Fruit fly (Drosophila melanogaster) whole organism, embryonic: ENCODE measurements around the gene Cpr76Bc.
A peak's percentile ranks its signal among the peaks of the same experiment; 100 is the strongest.

Source experiments
- Adf1 ChIP-seq: fragments of 200-800 bp; sonication (Bioruptor generic); IDR thresholded peaks from 2 replicates; pipeline ENCODE4 v1.3.6; 2022; ENCODE audit warnings: missing biosample characterization, missing genetic modification characterization
- Antp ChIP-seq: fragments of 200-800 bp; sonication (Bioruptor generic); optimal IDR thresholded peaks from 3 replicates; lab custom pipeline; 2016; ENCODE audit warnings: missing biosample characterization, missing genetic modification characterization
- CG10654 ChIP-seq: fragments of 200-800 bp; sonication (Bioruptor generic); optimal IDR thresholded peaks from 2 replicates; lab custom pipeline; 2016; ENCODE audit warnings: missing biosample characterization, missing genetic modification characterization
- CG10959 ChIP-seq: fragments of 200-800 bp; sonication (Bioruptor generic); IDR thresholded peaks from 2 replicates; pipeline ENCODE4 v1.3.6; 2022; ENCODE audit warnings: missing biosample characterization, missing genetic modification characterization
- CG11398 ChIP-seq: fragments of 200-800 bp; sonication (Bioruptor generic); optimal IDR thresholded peaks from 2 replicates; lab custom pipeline; 2016; ENCODE audit warnings: missing biosample characterization, missing genetic modification characterization
- CG12769 ChIP-seq: fragments of 200-800 bp; sonication (Bioruptor generic); optimal IDR thresholded peaks from 2 replicates; lab custom pipeline; 2019; ENCODE audit warnings: missing biosample characterization, mild to moderate bottlenecking, missing genetic modification characterization, moderate library complexity
- CG13894 ChIP-seq: fragments of 200-800 bp; sonication (Bioruptor generic); optimal IDR thresholded peaks from 3 replicates; lab custom pipeline; 2018; ENCODE audit warnings: missing biosample characterization, mild to moderate bottlenecking, missing genetic modification characterization, moderate library complexity
- CG14860 ChIP-seq: fragments of 200-800 bp; sonication (Bioruptor generic); IDR thresholded peaks from 3 replicates; pipeline ENCODE4 v1.3.6; 2022; ENCODE audit warnings: missing biosample characterization, missing genetic modification characterization; ENCODE audit not compliant: partially characterized antibody
- CG15479 ChIP-seq: fragments of 200-800 bp; sonication (Bioruptor generic); optimal IDR thresholded peaks from 3 replicates; lab custom pipeline; 2019; ENCODE audit warnings: missing biosample characterization, mild to moderate bottlenecking, missing genetic modification characterization, moderate library complexity
- CG16813 ChIP-seq: fragments of 200-800 bp; sonication (Bioruptor generic); IDR thresholded peaks from 3 replicates; pipeline ENCODE4 v1.3.6; 2022; ENCODE audit warnings: missing biosample characterization, missing genetic modification characterization; ENCODE audit not compliant: partially characterized antibody
- CG2199 ChIP-seq: fragments of 200-800 bp; sonication (Bioruptor generic); IDR thresholded peaks from 3 replicates; pipeline ENCODE4 v1.3.6; 2022; ENCODE audit warnings: missing biosample characterization, missing genetic modification characterization
- CG34224 ChIP-seq: fragments of 200-800 bp; sonication (Bioruptor generic); IDR thresholded peaks from 3 replicates; pipeline ENCODE4 v1.3.6; 2022; ENCODE audit warnings: missing biosample characterization, missing genetic modification characterization; ENCODE audit not compliant: partially characterized antibody
- CG3847 ChIP-seq: fragments of 200-800 bp; sonication (Bioruptor generic); IDR thresholded peaks from 2 replicates; pipeline ENCODE4 v1.3.6; 2022; ENCODE audit warnings: missing biosample characterization, missing genetic modification characterization
- CG42726 ChIP-seq: fragments of 200-800 bp; sonication (Bioruptor generic); IDR thresholded peaks from 2 replicates; pipeline ENCODE4 v1.3.6; 2022; ENCODE audit warnings: missing biosample characterization, missing genetic modification characterization; ENCODE audit not compliant: partially characterized antibody
- CG4328 ChIP-seq: fragments of 200-800 bp; sonication (Bioruptor generic); optimal IDR thresholded peaks from 3 replicates; lab custom pipeline; 2017; ENCODE audit warnings: missing biosample characterization, missing genetic modification reagents, missing genetic modification characterization
- CG6765 ChIP-seq: fragments of 200-800 bp; sonication (Bioruptor generic); optimal IDR thresholded peaks from 3 replicates; lab custom pipeline; 2017; ENCODE audit warnings: missing biosample characterization, mild to moderate bottlenecking, missing genetic modification characterization
- CG6791 ChIP-seq: fragments of 200-800 bp; sonication (Bioruptor generic); IDR thresholded peaks from 3 replicates; pipeline ENCODE4 v1.3.6; 2022; ENCODE audit warnings: missing biosample characterization, missing genetic modification characterization; ENCODE audit not compliant: partially characterized antibody
- CG9727 ChIP-seq: fragments of 200-800 bp; sonication (Bioruptor generic); optimal IDR thresholded peaks from 3 replicates; lab custom pipeline; 2017; ENCODE audit warnings: missing biosample characterization, mild to moderate bottlenecking, missing genetic modification characterization
- D ChIP-seq, 2 experiments: fragments of 200-800 bp in 1 of 2; fragments of >200 bp in 1 of 2; sonication (Bioruptor generic) in 1 of 2; optimal IDR thresholded peaks; 2 replicates in 1 of 2; 3 replicates in 1 of 2; lab custom pipeline; 2017; ENCODE audit warnings: mild to moderate bottlenecking in 1 of 2, missing biosample characterization in 1 of 2, missing genetic modification characterization in 1 of 2, missing genetic modification reagents in 1 of 2
- H2.0 ChIP-seq: fragments of 200-800 bp; sonication (Bioruptor generic); IDR thresholded peaks from 2 replicates; pipeline ENCODE4 v1.3.6; 2022; ENCODE audit warnings: missing biosample characterization, missing genetic modification characterization
- HLHmδ ChIP-seq: fragments of 200-800 bp; sonication (Bioruptor generic); optimal IDR thresholded peaks from 2 replicates; lab custom pipeline; 2018; ENCODE audit warnings: missing biosample characterization, mild to moderate bottlenecking, missing genetic modification characterization, moderate library complexity
- Jarid2 ChIP-seq: fragments of 200-800 bp; sonication (Bioruptor generic); optimal IDR thresholded peaks from 3 replicates; lab custom pipeline; 2017; ENCODE audit warnings: mild to moderate bottlenecking, missing biosample characterization, missing genetic modification reagents, missing genetic modification characterization
- MBD-R2 ChIP-seq: fragments of 200-800 bp; sonication (Bioruptor generic); IDR thresholded peaks from 2 replicates; pipeline ENCODE4 v1.3.6; 2022; ENCODE audit warnings: missing biosample characterization, missing genetic modification characterization
- Med ChIP-seq: fragments of 200-800 bp; sonication (Bioruptor generic); peaks from one replicate; lab custom pipeline; 2016; ENCODE audit warnings: missing biosample characterization, missing genetic modification characterization, mild to moderate bottlenecking, inconsistent platforms, moderate library complexity
- Myb ChIP-seq: fragments of 200-800 bp; sonication (Bioruptor generic); optimal IDR thresholded peaks from 2 replicates; lab custom pipeline; 2016; ENCODE audit warnings: missing biosample characterization, missing genetic modification characterization
- Rfx ChIP-seq: fragments of 200-800 bp; sonication (Bioruptor generic); IDR thresholded peaks from 2 replicates; pipeline ENCODE4 v1.3.6; 2022; ENCODE audit warnings: missing biosample characterization, missing genetic modification characterization
- Scr ChIP-seq: fragments of 200-800 bp; sonication (Bioruptor generic); IDR thresholded peaks from 2 replicates; pipeline ENCODE4 v1.3.6; 2022; ENCODE audit warnings: missing biosample characterization, missing genetic modification characterization; ENCODE audit not compliant: partially characterized antibody
- abd-A ChIP-seq: fragments of 200-800 bp; sonication (Bioruptor generic); optimal IDR thresholded peaks from 3 replicates; lab custom pipeline; 2019; ENCODE audit warnings: missing biosample characterization, mild to moderate bottlenecking, missing genetic modification characterization, moderate library complexity
- bcd ChIP-seq: fragments of 200-800 bp; sonication (Bioruptor generic); optimal IDR thresholded peaks from 2 replicates; lab custom pipeline; 2017; ENCODE audit warnings: missing biosample characterization, mild to moderate bottlenecking, missing genetic modification characterization
- cas ChIP-seq: fragments of 200-800 bp; sonication (Bioruptor generic); IDR thresholded peaks from 2 replicates; pipeline ENCODE4 v1.3.6; 2022; ENCODE audit warnings: missing biosample characterization, missing genetic modification characterization
- chinmo ChIP-seq: fragments of 200-800 bp; sonication (Bioruptor generic); IDR thresholded peaks from 4 replicates; pipeline ENCODE4 v1.3.6; 2022; ENCODE audit warnings: missing biosample characterization, missing genetic modification characterization; ENCODE audit not compliant: partially characterized antibody
- ci ChIP-seq: fragments of 200-800 bp; sonication (Bioruptor generic); IDR thresholded peaks from 3 replicates; pipeline ENCODE4 v1.3.6; 2022; ENCODE audit warnings: missing biosample characterization, missing genetic modification characterization
- crol ChIP-seq: fragments of 200-800 bp; sonication (Bioruptor generic); IDR thresholded peaks from 2 replicates; pipeline ENCODE4 v1.3.6; 2022; ENCODE audit warnings: missing biosample characterization, missing genetic modification characterization
- danr ChIP-seq: fragments of 200-800 bp; sonication (Bioruptor generic); IDR thresholded peaks from 2 replicates; pipeline ENCODE4 v1.3.6; 2022; ENCODE audit warnings: missing biosample characterization, missing genetic modification characterization
- dysf ChIP-seq: fragments of 200-800 bp; sonication (Bioruptor generic); IDR thresholded peaks from 3 replicates; pipeline ENCODE4 v1.3.6; 2022; ENCODE audit warnings: missing biosample characterization, missing genetic modification characterization
- ftz-f1 ChIP-seq: fragments of 200-800 bp; sonication (Bioruptor generic); optimal IDR thresholded peaks from 2 replicates; lab custom pipeline; 2016; ENCODE audit warnings: missing biosample characterization, missing genetic modification characterization
- kni ChIP-seq: fragments of 200-800 bp; sonication (Bioruptor generic); optimal IDR thresholded peaks from 3 replicates; lab custom pipeline; 2017; ENCODE audit warnings: mild to moderate bottlenecking, missing biosample characterization, missing genetic modification reagents, missing genetic modification characterization
- lab ChIP-seq: fragments of 200-800 bp; sonication (Bioruptor generic); optimal IDR thresholded peaks from 3 replicates; lab custom pipeline; 2017; ENCODE audit warnings: missing biosample characterization, missing genetic modification characterization, mild to moderate bottlenecking, moderate library complexity, missing genetic modification reagents
- maf-S ChIP-seq: fragments of 200-800 bp; sonication (Bioruptor generic); optimal IDR thresholded peaks from 2 replicates; lab custom pipeline; 2016; ENCODE audit warnings: missing biosample characterization, missing genetic modification characterization
- nerfin-1 ChIP-seq: fragments of 200-800 bp; sonication (Bioruptor generic); optimal IDR thresholded peaks from 3 replicates; lab custom pipeline; 2019; ENCODE audit warnings: missing biosample characterization, mild to moderate bottlenecking, missing genetic modification characterization, moderate library complexity
- oc ChIP-seq: fragments of 200-800 bp; sonication (Bioruptor generic); optimal IDR thresholded peaks from 2 replicates; lab custom pipeline; 2018; ENCODE audit warnings: missing biosample characterization, mild to moderate bottlenecking, missing genetic modification characterization, moderate library complexity
- onecut ChIP-seq: fragments of 200-800 bp; sonication (Bioruptor generic); IDR thresholded peaks from 2 replicates; pipeline ENCODE4 v1.3.6; 2022; ENCODE audit warnings: missing biosample characterization, missing genetic modification characterization
- sima ChIP-seq: fragments of 200-800 bp; sonication (Bioruptor generic); optimal IDR thresholded peaks from 2 replicates; lab custom pipeline; 2016; ENCODE audit warnings: missing biosample characterization, missing genetic modification characterization
- sna ChIP-seq: fragments of 200-800 bp; sonication (Bioruptor generic); IDR thresholded peaks from 2 replicates; pipeline ENCODE4 v1.3.6; 2022; ENCODE audit warnings: missing biosample characterization, missing genetic modification characterization; ENCODE audit not compliant: partially characterized antibody
- sug ChIP-seq: fragments of 200-800 bp; optimal IDR thresholded peaks from 2 replicates; lab custom pipeline; 2019; ENCODE audit warnings: missing biosample characterization, mild to moderate bottlenecking, missing genetic modification characterization, moderate library complexity
- tll ChIP-seq, 2 experiments: fragments of 200-800 bp in 1 of 2; fragments of >200 bp in 1 of 2; sonication (Bioruptor generic) in 1 of 2; optimal IDR thresholded peaks; 2 replicates each; lab custom pipeline; 2017 to 2019; ENCODE audit warnings: missing biosample characterization in 2 of 2, missing genetic modification characterization in 2 of 2, mild to moderate bottlenecking in 1 of 2, moderate library complexity in 1 of 2
- zf30C ChIP-seq: fragments of 200-800 bp; sonication (Bioruptor generic); optimal IDR thresholded peaks from 3 replicates; lab custom pipeline; 2018; ENCODE audit warnings: missing biosample characterization, mild to moderate bottlenecking, missing genetic modification characterization

Gene Cpr76Bc

dm6 chr3L:19562146-19562700 is 41.5 kb downstream of the Cpr76Bc start (continued):
- TF ChIP-seq CG14860 (GFP tag; lab: Robert Waterston, UW), result no peak
- TF ChIP-seq D (optimal IDR thresholded peaks at IDR 0.05; lab: Kevin White, UChicago), result peak; percentile 93
- TF ChIP-seq D (GFP tag; optimal IDR thresholded peaks at IDR 0.05; lab: Kevin White, UChicago), result no peak
- no peak for TF ChIP-seq CG9727 (GFP tag; lab: Kevin White, UChicago)
- peak; percentile 16; the same call in 1 of the 2 replicates for TF ChIP-seq onecut
- 0 out of 3 replicates have a peak, but pooled peaks have one; percentile 8 for TF ChIP-seq dysf (GFP tag; lab: Robert Waterston, UW)
- no peak for TF ChIP-seq sug
- TF ChIP-seq MBD-R2 (GFP tag; lab: Robert Waterston, UW), result no peak
- 0 out of 2 replicates have a peak, but pooled peaks have one; percentile 30 for TF ChIP-seq crol (GFP tag; lab: Robert Waterston, UW)
- no peak for TF ChIP-seq CG11398 (GFP tag; lab: Kevin White, UChicago)
- TF ChIP-seq sima (GFP tag; lab: Kevin White, UChicago), result no peak
- peak; percentile 25; the same call in 1 of the 2 replicates for TF ChIP-seq sna
- TF ChIP-seq CG13894 (tag; lab: Kevin White, UChicago), result peak; percentile 47
- peak; percentile 44 for TF ChIP-seq CG15479 (GFP tag; lab: Kevin White, UChicago)
- TF ChIP-seq ci (GFP tag; lab: Robert Waterston, UW), result 0 out of 3 replicates have a peak, but pooled peaks have one; percentile 34
- no peak for TF ChIP-seq danr (GFP tag; lab: Robert Waterston, UW)
- TF ChIP-seq CG6765 (GFP tag; lab: Kevin White, UChicago), result no peak
- no peak for TF ChIP-seq CG3847
- peak; percentile 93 for TF ChIP-seq CG12769
- TF ChIP-seq oc (tag; lab: Kevin White, UChicago), result peak; percentile 40
- peak in 1 of 2 experiments; percentile 38 for TF ChIP-seq tll (GFP tag; optimal IDR thresholded peaks at IDR 0.05; lab: Kevin White, UChicago)
- no peak for TF ChIP-seq CG4328
- TF ChIP-seq chinmo (GFP tag; lab: Robert Waterston, UW), result 0 out of 4 replicates have a peak, but pooled peaks have one; percentile 64
- TF ChIP-seq Jarid2 (GFP tag; lab: Kevin White, UChicago), result peak; percentile 31
- TF ChIP-seq CG42726 (GFP tag; lab: Robert Waterston, UW), result peak; percentile 42; the same call in 1 of the 2 replicates
- TF ChIP-seq maf-S (GFP tag; lab: Kevin White, UChicago), result no peak
- TF ChIP-seq bcd (GFP tag; lab: Kevin White, UChicago), result no peak
- TF ChIP-seq zf30C (GFP tag; lab: Kevin White, UChicago), result peak; percentile 17
- TF ChIP-seq CG10654 (GFP tag; lab: Kevin White, UChicago), result no peak
- peak; percentile 37 for TF ChIP-seq HLHmδ (GFP tag; lab: Kevin White, UChicago)
- no peak for TF ChIP-seq H2.0
- TF ChIP-seq kni (GFP tag; lab: Kevin White, UChicago), result peak; percentile 96
- TF ChIP-seq Myb, result no peak
- TF ChIP-seq nerfin-1, result no peak
- TF ChIP-seq CG34224 (GFP tag; lab: Robert Waterston, UW), result peak; percentile 18; the same call in 1 of the 3 replicates
- TF ChIP-seq Scr (GFP tag; lab: Robert Waterston, UW), result 0 out of 2 replicates have a peak, but pooled peaks have one; percentile 25
- TF ChIP-seq Adf1 (GFP tag; lab: Robert Waterston, UW), result peak; percentile 94
- peak; percentile 45; the same call in 1 of the 3 replicates for TF ChIP-seq CG6791
- no peak for TF ChIP-seq abd-A (tag; lab: Kevin White, UChicago)
- TF ChIP-seq CG2199 (GFP tag; lab: Robert Waterston, UW), result peak; percentile 44; the same call in 1 of the 3 replicates
- no peak for TF ChIP-seq lab (GFP tag; lab: Kevin White, UChicago)
- no peak for TF ChIP-seq Rfx (GFP tag; lab: Robert Waterston, UW)
- TF ChIP-seq ftz-f1, result no peak
- TF ChIP-seq CG10959, result no peak
- TF ChIP-seq Med (GFP tag; lab: Kevin White, UChicago), result peak; percentile 84
- TF ChIP-seq CG16813 (GFP tag; lab: Robert Waterston, UW), result 0 out of 3 replicates have a peak, but pooled peaks have one; percentile 2
- TF ChIP-seq Antp (GFP tag; lab: Kevin White, UChicago), result no peak
- no peak for TF ChIP-seq cas
